Fruit fly (Drosophila melanogaster) whole organism, prepupa: ENCODE data around the gene CG32354.

Experiments
- CG10631 ChIP-seq: fragments of 200-800 bp; sonication (Bioruptor generic); optimal IDR thresholded peaks from 2 replicates; lab custom pipeline; 2016; ENCODE audit warnings: missing biosample characterization, missing genetic modification characterization
- CG10669 ChIP-seq: fragments of 200-800 bp; sonication (Bioruptor generic); optimal IDR thresholded peaks from 3 replicates; lab custom pipeline; 2018; ENCODE audit warnings: missing biosample characterization, mild to moderate bottlenecking, missing genetic modification characterization, moderate library complexity
- CG11294 ChIP-seq: fragments of 200-800 bp; sonication (Bioruptor generic); IDR thresholded peaks from 2 replicates; pipeline ENCODE4 v1.3.6; 2022; ENCODE audit warnings: missing biosample characterization, missing genetic modification characterization
- CG11762 ChIP-seq: fragments of 200-800 bp; sonication (Bioruptor generic); optimal IDR thresholded peaks from 3 replicates; lab custom pipeline; 2016; ENCODE audit warnings: missing biosample characterization, missing genetic modification characterization; ENCODE audit not compliant: insufficient read depth
- CG11902 ChIP-seq: fragments of 200-800 bp; sonication (Bioruptor generic); optimal IDR thresholded peaks from 3 replicates; lab custom pipeline; 2016; ENCODE audit warnings: missing biosample characterization, missing genetic modification characterization
- CG15336 ChIP-seq: fragments of 200-800 bp; sonication (Bioruptor generic); IDR thresholded peaks from 2 replicates; pipeline ENCODE4 v1.3.6; 2022; ENCODE audit warnings: missing biosample characterization, missing genetic modification characterization
- CG1621 ChIP-seq: fragments of 200-800 bp; sonication (Bioruptor generic); optimal IDR thresholded peaks from 3 replicates; lab custom pipeline; 2018; ENCODE audit warnings: missing biosample characterization, mild to moderate bottlenecking, missing genetic modification characterization
- CG3032 ChIP-seq: fragments of 200-800 bp; optimal IDR thresholded peaks from 2 replicates; lab custom pipeline; 2019; ENCODE audit warnings: missing biosample characterization, mild to moderate bottlenecking, missing genetic modification characterization, moderate library complexity
- CG31627 ChIP-seq: fragments of 200-800 bp; sonication (Bioruptor generic); optimal IDR thresholded peaks from 3 replicates; lab custom pipeline; 2016; ENCODE audit warnings: missing biosample characterization, missing genetic modification characterization
- CG34406 ChIP-seq: fragments of 200-800 bp; sonication (Bioruptor generic); optimal IDR thresholded peaks from 3 replicates; lab custom pipeline; 2016; ENCODE audit warnings: missing biosample characterization, missing genetic modification characterization
- CG3919 ChIP-seq: fragments of 200-800 bp; sonication (Bioruptor generic); optimal IDR thresholded peaks from 3 replicates; lab custom pipeline; 2016; ENCODE audit warnings: missing biosample characterization, missing genetic modification characterization
- CG6163 ChIP-seq: fragments of 200-800 bp; sonication (Bioruptor generic); IDR thresholded peaks from 3 replicates; pipeline ENCODE4 v1.3.6; 2022; ENCODE audit warnings: missing biosample characterization, missing genetic modification characterization
- CG6276 ChIP-seq: fragments of 200-800 bp; sonication (Bioruptor generic); optimal IDR thresholded peaks from 2 replicates; lab custom pipeline; 2017; ENCODE audit warnings: missing biosample characterization, mild to moderate bottlenecking, missing genetic modification characterization
- CG6792 ChIP-seq: fragments of 200-800 bp; sonication (Bioruptor generic); optimal IDR thresholded peaks from 3 replicates; lab custom pipeline; 2016; ENCODE audit warnings: missing biosample characterization, missing genetic modification characterization
- CG6808 ChIP-seq: fragments of 200-800 bp; sonication (Bioruptor generic); optimal IDR thresholded peaks from 3 replicates; lab custom pipeline; 2017; ENCODE audit warnings: missing biosample characterization, missing genetic modification characterization, mild to moderate bottlenecking, moderate library complexity, missing genetic modification reagents
- CG6854 ChIP-seq: fragments of 200-800 bp; sonication (Bioruptor generic); optimal IDR thresholded peaks from 2 replicates; lab custom pipeline; 2017; ENCODE audit warnings: missing biosample characterization, mild to moderate bottlenecking, missing genetic modification characterization
- CG7368 ChIP-seq: fragments of 200-800 bp; sonication (Bioruptor generic); optimal IDR thresholded peaks from 3 replicates; lab custom pipeline; 2016; ENCODE audit warnings: missing biosample characterization, missing genetic modification characterization
- CG8119 ChIP-seq: fragments of 200-800 bp; sonication (Bioruptor generic); IDR thresholded peaks from 3 replicates; pipeline ENCODE4 v1.3.6; 2022; ENCODE audit warnings: missing biosample characterization, missing genetic modification characterization
- CG8319 ChIP-seq: fragments of 200-800 bp; sonication (Bioruptor generic); optimal IDR thresholded peaks from 3 replicates; lab custom pipeline; 2016; ENCODE audit warnings: missing biosample characterization, missing genetic modification characterization
- CG8632 ChIP-seq: fragments of 200-800 bp; sonication (Bioruptor generic); optimal IDR thresholded peaks from 3 replicates; lab custom pipeline; 2016; ENCODE audit warnings: missing biosample characterization, missing genetic modification characterization
- CG9139 ChIP-seq: fragments of 200-800 bp; sonication (Bioruptor generic); optimal IDR thresholded peaks from 3 replicates; lab custom pipeline; 2017; ENCODE audit warnings: missing biosample characterization, mild to moderate bottlenecking, missing genetic modification characterization
- Eip75B ChIP-seq: fragments of 200-800 bp; sonication (Bioruptor generic); optimal IDR thresholded peaks from 3 replicates; lab custom pipeline; 2016; ENCODE audit warnings: missing biosample characterization, missing genetic modification characterization
- Eip78C ChIP-seq: fragments of 200-800 bp; sonication (Bioruptor generic); peaks from one replicate; lab custom pipeline; 2016; ENCODE audit warnings: missing biosample characterization, missing genetic modification characterization
- Ets21C ChIP-seq: fragments of 200-800 bp; sonication (Bioruptor generic); optimal IDR thresholded peaks from 3 replicates; lab custom pipeline; 2016; ENCODE audit warnings: missing biosample characterization, missing genetic modification characterization
- Ets96B ChIP-seq: fragments of 200-800 bp; optimal IDR thresholded peaks from 2 replicates; lab custom pipeline; 2019; ENCODE audit warnings: missing biosample characterization, mild to moderate bottlenecking, missing genetic modification characterization, moderate library complexity
- Gug ChIP-seq: fragments of 200-800 bp; sonication (Bioruptor generic); IDR thresholded peaks from 2 replicates; pipeline ENCODE4 v1.3.6; 2022; ENCODE audit warnings: missing biosample characterization, missing genetic modification characterization
- Hr39 ChIP-seq: fragments of 200-800 bp; sonication (Bioruptor generic); optimal IDR thresholded peaks from 2 replicates; lab custom pipeline; 2016; ENCODE audit warnings: missing biosample characterization, missing genetic modification characterization
- Lpt ChIP-seq: fragments of 200-800 bp; sonication (Bioruptor generic); optimal IDR thresholded peaks from 3 replicates; lab custom pipeline; 2016; ENCODE audit warnings: missing biosample characterization, missing genetic modification characterization
- Met ChIP-seq: fragments of 200-800 bp; sonication (Bioruptor generic); optimal IDR thresholded peaks from 3 replicates; lab custom pipeline; 2016; ENCODE audit warnings: missing biosample characterization, missing genetic modification characterization
- OdsH ChIP-seq: fragments of 200-800 bp; sonication (Bioruptor generic); optimal IDR thresholded peaks from 3 replicates; lab custom pipeline; 2016; ENCODE audit warnings: missing biosample characterization, missing genetic modification characterization
- Sox102F ChIP-seq: fragments of 200-800 bp; sonication (Bioruptor generic); optimal IDR thresholded peaks from 2 replicates; lab custom pipeline; 2016; ENCODE audit warnings: missing biosample characterization, mild to moderate bottlenecking, missing genetic modification characterization
- Sox14 ChIP-seq: fragments of 200-800 bp; sonication (Bioruptor generic); optimal IDR thresholded peaks from 3 replicates; lab custom pipeline; 2016; ENCODE audit warnings: missing biosample characterization, missing genetic modification characterization
- Sox15 ChIP-seq: fragments of 200-800 bp; sonication (Bioruptor generic); optimal IDR thresholded peaks from 3 replicates; lab custom pipeline; 2016; ENCODE audit warnings: missing biosample characterization, missing genetic modification characterization
- acj6 ChIP-seq: fragments of 200-800 bp; sonication (Bioruptor generic); optimal IDR thresholded peaks from 3 replicates; lab custom pipeline; 2016; ENCODE audit warnings: missing biosample characterization, missing genetic modification characterization
- cyc ChIP-seq: fragments of 200-800 bp; sonication (Bioruptor generic); optimal IDR thresholded peaks from 3 replicates; lab custom pipeline; 2016; ENCODE audit warnings: missing biosample characterization, missing genetic modification characterization
- dac ChIP-seq: fragments of 200-800 bp; sonication (Bioruptor generic); optimal IDR thresholded peaks from 2 replicates; lab custom pipeline; 2017; ENCODE audit warnings: missing biosample characterization, mild to moderate bottlenecking, missing genetic modification characterization
- dsx ChIP-seq: fragments of 200-800 bp; optimal IDR thresholded peaks from 3 replicates; lab custom pipeline; 2019; ENCODE audit warnings: missing biosample characterization, mild to moderate bottlenecking, missing genetic modification characterization, moderate library complexity; ENCODE audit not compliant: poor library complexity, severe bottlenecking
- eg ChIP-seq: fragments of 200-800 bp; sonication (Bioruptor generic); IDR thresholded peaks from 3 replicates; pipeline ENCODE4 v1.3.6; 2022; ENCODE audit warnings: missing biosample characterization, missing genetic modification characterization
- esn ChIP-seq: fragments of 200-800 bp; sonication (Bioruptor generic); optimal IDR thresholded peaks from 2 replicates; lab custom pipeline; 2016; ENCODE audit warnings: missing biosample characterization, mild to moderate bottlenecking, missing genetic modification characterization, moderate library complexity
- fd85E ChIP-seq: fragments of 200-800 bp; sonication (Bioruptor generic); optimal IDR thresholded peaks from 3 replicates; lab custom pipeline; 2016; ENCODE audit warnings: missing biosample characterization, missing genetic modification characterization
- fkh ChIP-seq: fragments of 200-800 bp; sonication (Bioruptor generic); optimal IDR thresholded peaks from 3 replicates; lab custom pipeline; 2017; ENCODE audit warnings: missing biosample characterization, mild to moderate bottlenecking, missing genetic modification characterization, moderate library complexity
- lz ChIP-seq: fragments of 200-800 bp; sonication (Bioruptor generic); optimal IDR thresholded peaks from 3 replicates; lab custom pipeline; 2016; ENCODE audit warnings: missing biosample characterization, missing genetic modification characterization
- pdm3 ChIP-seq: fragments of 200-800 bp; sonication (Bioruptor generic); optimal IDR thresholded peaks from 3 replicates; lab custom pipeline; 2016; ENCODE audit warnings: missing biosample characterization, missing genetic modification characterization
- salr ChIP-seq, 2 experiments: fragments of 200-800 bp; sonication (Bioruptor generic); optimal IDR thresholded peaks; 3 replicates each; lab custom pipeline; 2016 to 2018; ENCODE audit warnings: missing biosample characterization in 2 of 2, missing genetic modification characterization in 2 of 2, mild to moderate bottlenecking in 1 of 2
- spab ChIP-seq: fragments of 200-800 bp; sonication (Bioruptor generic); optimal IDR thresholded peaks from 2 replicates; lab custom pipeline; 2017; ENCODE audit warnings: missing biosample characterization, mild to moderate bottlenecking, missing genetic modification characterization, missing genetic modification reagents
- ss ChIP-seq, 2 experiments: fragments of 200-800 bp; sonication (Bioruptor generic); optimal IDR thresholded peaks; 2 replicates in 1 of 2; 3 replicates in 1 of 2; lab custom pipeline; 2017 to 2018; ENCODE audit warnings: mild to moderate bottlenecking in 2 of 2, missing biosample characterization in 2 of 2, missing genetic modification characterization in 2 of 2, moderate library complexity in 1 of 2
- svp ChIP-seq: fragments of 200-800 bp; sonication (Bioruptor generic); peaks from one replicate; lab custom pipeline; 2016; ENCODE audit warnings: missing biosample characterization, missing genetic modification characterization
- topi ChIP-seq: fragments of 200-800 bp; sonication (Bioruptor generic); optimal IDR thresholded peaks from 3 replicates; lab custom pipeline; 2016; ENCODE audit warnings: missing biosample characterization, missing genetic modification characterization

CG32354 gene

dm6 chr3L:8450747-8451146 lies 28.7 kb upstream of the CG32354 start:
- TF ChIP-seq spab (GFP tag; lab: Kevin White, UChicago) (no peak), CG10669 (no peak), CG8319 (no peak), Sox15 (GFP tag; lab: Kevin White, UChicago) (no peak), CG6792 (GFP tag; lab: Kevin White, UChicago) (no peak), Eip78C (GFP tag; lab: Kevin White, UChicago) (no peak), CG11902 (no peak), CG3919 (GFP tag; lab: Kevin White, UChicago) (no peak), fkh (GFP tag; lab: Kevin White, UChicago) (no peak), Lpt (no peak), eg (no peak), Sox14 (GFP tag; lab: Kevin White, UChicago) (no peak)

dm6 chr3L:8449800-8450690 lies 28.0 kb upstream of the CG32354 start, which contains the start of gene Gug:
Gene Gug, plus strand, starts transcription at chr3L:8449922.
- TF ChIP-seq CG11762 (GFP tag; lab: Kevin White, UChicago) (peak; percentile 68), OdsH (GFP tag; lab: Kevin White, UChicago) (peak; percentile 75), Met (peak; percentile 53), lz (GFP tag; lab: Kevin White, UChicago) (peak; percentile 52), CG6792 (GFP tag; lab: Kevin White, UChicago) (peak; percentile 75), salr (GFP tag; optimal IDR thresholded peaks at IDR 0.05; lab: Kevin White, UChicago) (peak; percentile 94 to 95), CG6854 (GFP tag; lab: Kevin White, UChicago) (peak; percentile 96), fd85E (peak; percentile 66), CG15336 (GFP tag; lab: Robert Waterston, UW) (peak; percentile 94), topi (peak; percentile 57), CG3032 (tag; lab: Kevin White, UChicago) (peak; percentile 93), Hr39 (GFP tag; lab: Kevin White, UChicago) (no peak), Ets21C (GFP tag; lab: Kevin White, UChicago) (no peak), Sox15 (GFP tag; lab: Kevin White, UChicago) (no peak), CG31627 (no peak), dac (peak; percentile 91), pdm3 (GFP tag; lab: Kevin White, UChicago) (peak; percentile 83), esn (GFP tag; lab: Kevin White, UChicago) (peak; percentile 56), Lpt (peak; percentile 96), Gug (GFP tag; lab: Robert Waterston, UW) (peak; percentile 98), Sox102F (GFP tag; lab: Kevin White, UChicago) (peak; percentile 61), svp (GFP tag; lab: Kevin White, UChicago) (peak; percentile 85), CG10669 (peak; percentile 93), CG34406 (peak; percentile 85), CG6163 (GFP tag; lab: Robert Waterston, UW) (peak; percentile 98), Eip75B (GFP tag; lab: Kevin White, UChicago) (peak; percentile 84), CG9139 (GFP tag; lab: Kevin White, UChicago) (peak; percentile 99), CG10631 (GFP tag; lab: Kevin White, UChicago) (peak; percentile 67), spab (GFP tag; lab: Kevin White, UChicago) (peak; percentile 98), ss (GFP tag; optimal IDR thresholded peaks at IDR 0.05; lab: Kevin White, UChicago) (peak; percentile 99), dsx (GFP tag; lab: Kevin White, UChicago) (peak; percentile 94), CG7368 (peak; percentile 89), CG6276 (peak; percentile 99), cyc (no peak), CG1621 (peak; percentile 97), CG6808 (GFP tag; lab: Kevin White, UChicago) (peak; percentile 98), CG8632 (peak; percentile 82), acj6 (GFP tag; lab: Kevin White, UChicago) (peak; percentile 53), fkh (GFP tag; lab: Kevin White, UChicago) (no peak), CG11294 (GFP tag; lab: Robert Waterston, UW) (peak; percentile 71; the same call in 1 of the 2 replicates), Ets96B (peak; percentile 96), CG8119 (peak; percentile 97)
